Worm (Caenorhabditis elegans) whole organism, early embryonic: ENCODE data around the gene cpg-18.

Source experiments
- B0310.2 ChIP-seq: sonication (generic microtip); optimal IDR thresholded peaks from 2 replicates; lab custom pipeline; 2016; ENCODE audit warnings: mild to moderate bottlenecking, missing genetic modification characterization, missing compliant biosample characterization
- F13C5.2 ChIP-seq: sonication (generic microtip); optimal IDR thresholded peaks from 2 replicates; lab custom pipeline; 2017; ENCODE audit warnings: mild to moderate bottlenecking, missing genetic modification characterization, inconsistent platforms, missing compliant biosample characterization
- aly-1 ChIP-seq: sonication (generic microtip); optimal IDR thresholded peaks from 2 replicates; lab custom pipeline; 2016; ENCODE audit warnings: missing genetic modification characterization, missing compliant biosample characterization
- ama-1 ChIP-seq: fragments of 150-350 bp; optimal IDR thresholded peaks from 2 replicates; lab custom pipeline; 2014
- ceh-13 ChIP-seq: fragments of 200-800 bp; sonication (Bioruptor generic); optimal IDR thresholded peaks from 2 replicates; lab custom pipeline; 2018; ENCODE audit warnings: mild to moderate bottlenecking, missing genetic modification characterization, missing compliant biosample characterization
- ceh-36 ChIP-seq: sonication (generic microtip); optimal IDR thresholded peaks from 2 replicates; lab custom pipeline; 2016; ENCODE audit warnings: missing genetic modification characterization, inconsistent platforms, missing compliant biosample characterization
- ets-7 ChIP-seq: sonication (generic microtip); optimal IDR thresholded peaks from 2 replicates; lab custom pipeline; 2016; ENCODE audit warnings: missing genotype, missing genetic modification characterization, missing compliant biosample characterization
- flt-1 ChIP-seq: fragments of 200-800 bp; sonication (Bioruptor generic); IDR thresholded peaks from 2 replicates; pipeline ENCODE4 v1.3.6; 2022; ENCODE audit warnings: missing genetic modification characterization, missing compliant biosample characterization
- hmbx-1 ChIP-seq: sonication (generic microtip); optimal IDR thresholded peaks from 2 replicates; lab custom pipeline; 2016; ENCODE audit warnings: mild to moderate bottlenecking, missing genetic modification characterization, missing compliant biosample characterization
- hmg-4 ChIP-seq: fragments of 200-800 bp; sonication (Bioruptor generic); optimal IDR thresholded peaks from 2 replicates; lab custom pipeline; 2018; ENCODE audit warnings: mild to moderate bottlenecking, missing genetic modification characterization, missing compliant biosample characterization
- hnd-1 ChIP-seq: sonication (generic microtip); optimal IDR thresholded peaks from 2 replicates; lab custom pipeline; 2016; ENCODE audit warnings: missing genetic modification characterization, missing compliant biosample characterization
- pes-1 ChIP-seq: fragments of 200-800 bp; sonication (Bioruptor generic); IDR thresholded peaks from 2 replicates; pipeline ENCODE4 v1.3.6; 2022; ENCODE audit warnings: missing genetic modification reagents, missing genetic modification characterization, missing compliant biosample characterization
- scrt-1 ChIP-seq: fragments of 200-800 bp; sonication (Bioruptor generic); IDR thresholded peaks from 2 replicates; pipeline ENCODE4 v1.3.6; 2022; ENCODE audit warnings: missing genetic modification characterization, missing compliant biosample characterization
- sea-1 ChIP-seq: fragments of 200-800 bp; sonication (Bioruptor generic); conservative IDR thresholded peaks from 2 replicates; pipeline ENCODE4 v1.3.6; 2022; ENCODE audit warnings: missing genetic modification characterization, missing compliant biosample characterization
- tbx-11 ChIP-seq: fragments of 200-800 bp; sonication (Bioruptor generic); IDR thresholded peaks from 2 replicates; pipeline ENCODE4 v1.3.6; 2022; ENCODE audit warnings: missing genetic modification characterization, missing compliant biosample characterization
- tbx-37 ChIP-seq: fragments of 200-800 bp; sonication (Bioruptor generic); conservative IDR thresholded peaks from 2 replicates; pipeline ENCODE4 v1.3.6; 2022; ENCODE audit warnings: missing genetic modification reagents, missing genetic modification characterization, missing compliant biosample characterization
- tra-4 ChIP-seq: sonication (generic microtip); optimal IDR thresholded peaks from 2 replicates; lab custom pipeline; 2017; ENCODE audit warnings: missing genetic modification characterization, missing compliant biosample characterization

cpg-18 gene

ce11 chrIV:5706603-5707002 lies 28.2 kb upstream of the cpg-18 start:
- TF ChIP-seq F13C5.2 (tag; lab: Kevin White, UChicago) (no peak), tbx-37 (GFP tag; lab: Robert Waterston, UW) (no peak)

ce11 chrIV:5708796-5709195 lies 26.0 kb upstream of the cpg-18 start, which contains the start of gene C55C3.1:
Gene C55C3.1 (plus strand): TSS chrIV:5709096.
- TF ChIP-seq pes-1 (GFP tag; lab: Robert Waterston, UW) (no peak), ets-7 (no peak), flt-1 (GFP tag; lab: Robert Waterston, UW) (no peak), ama-1 (no peak), B0310.2 (tag; lab: Kevin White, UChicago) (no peak), tbx-37 (GFP tag; lab: Robert Waterston, UW) (no peak), hmbx-1 (tag; lab: Kevin White, UChicago) (no peak), tbx-11 (GFP tag; lab: Robert Waterston, UW) (no peak), aly-1 (no peak), F13C5.2 (tag; lab: Kevin White, UChicago) (no peak), hmg-4 (GFP tag; lab: Kevin White, UChicago) (no peak), tra-4 (tag; lab: Kevin White, UChicago) (no peak), ceh-36 (tag; lab: Kevin White, UChicago) (no peak), scrt-1 (no peak), sea-1 (GFP tag; lab: Robert Waterston, UW) (no peak), ceh-13 (GFP tag; lab: Kevin White, UChicago) (no peak), hnd-1 (tag; lab: Kevin White, UChicago) (no peak)

- TF ChIP-seq hmbx-1 (tag; lab: Kevin White, UChicago) (no peak), aly-1 (no peak), ceh-36 (tag; lab: Kevin White, UChicago) (no peak), B0310.2 (tag; lab: Kevin White, UChicago) (no peak), sea-1 (GFP tag; lab: Robert Waterston, UW) (no peak), tbx-11 (GFP tag; lab: Robert Waterston, UW) (no peak), tbx-37 (GFP tag; lab: Robert Waterston, UW) (no peak), ceh-13 (GFP tag; lab: Kevin White, UChicago) (no peak), hmg-4 (GFP tag; lab: Kevin White, UChicago) (no peak), pes-1 (GFP tag; lab: Robert Waterston, UW) (no peak), F13C5.2 (tag; lab: Kevin White, UChicago) (no peak), tra-4 (tag; lab: Kevin White, UChicago) (no peak), flt-1 (GFP tag; lab: Robert Waterston, UW) (no peak), hnd-1 (tag; lab: Kevin White, UChicago) (no peak), scrt-1 (no peak)
Measured at ce11 chrIV:5715341-5716112, 19.3 kb upstream of the cpg-18 start.

ce11 chrIV:5723659-5724058 lies 11.2 kb upstream of the cpg-18 start:
- TF ChIP-seq tra-4 (tag; lab: Kevin White, UChicago): no peak
- no peak for TF ChIP-seq hnd-1 (tag; lab: Kevin White, UChicago)
- TF ChIP-seq pes-1 (GFP tag; lab: Robert Waterston, UW): no peak
- TF ChIP-seq ceh-36 (tag; lab: Kevin White, UChicago): no peak
- no peak for TF ChIP-seq B0310.2 (tag; lab: Kevin White, UChicago)
- TF ChIP-seq aly-1: no peak
- no peak for TF ChIP-seq flt-1 (GFP tag; lab: Robert Waterston, UW)
- no peak for TF ChIP-seq ama-1
- no peak for TF ChIP-seq sea-1 (GFP tag; lab: Robert Waterston, UW)
- TF ChIP-seq ceh-13 (GFP tag; lab: Kevin White, UChicago): no peak
- TF ChIP-seq hmg-4 (GFP tag; lab: Kevin White, UChicago): no peak
- TF ChIP-seq hmbx-1 (tag; lab: Kevin White, UChicago): no peak
- no peak for TF ChIP-seq tbx-11 (GFP tag; lab: Robert Waterston, UW)
- TF ChIP-seq tbx-37 (GFP tag; lab: Robert Waterston, UW): no peak
- no peak for TF ChIP-seq ets-7

- TF ChIP-seq aly-1: no peak
- TF ChIP-seq hnd-1 (tag; lab: Kevin White, UChicago): no peak
- no peak for TF ChIP-seq B0310.2 (tag; lab: Kevin White, UChicago)
- no peak for TF ChIP-seq ceh-13 (GFP tag; lab: Kevin White, UChicago)
- no peak for TF ChIP-seq hmg-4 (GFP tag; lab: Kevin White, UChicago)
- no peak for TF ChIP-seq tbx-37 (GFP tag; lab: Robert Waterston, UW)
- no peak for TF ChIP-seq hmbx-1 (tag; lab: Kevin White, UChicago)
Measured at ce11 chrIV:5725300-5725699, 9.5 kb upstream of the cpg-18 start, which contains the start of gene H35B03.1. Gene H35B03.1 (plus strand): TSS chrIV:5725600.

- no peak for TF ChIP-seq B0310.2 (tag; lab: Kevin White, UChicago)
Measured at ce11 chrIV:5731597-5731996, 3.2 kb upstream of the cpg-18 start, which contains the start of gene H35B03.2. Gene H35B03.2 (minus strand): TSS chrIV:5731674.

ce11 chrIV:5741045-5741444 lies 6.2 kb downstream of the cpg-18 start, which contains the start of gene chil-11:
Gene chil-11 (plus strand): TSS chrIV:5741345.
- TF ChIP-seq sea-1 (GFP tag; lab: Robert Waterston, UW) (no peak), tbx-37 (GFP tag; lab: Robert Waterston, UW) (no peak), scrt-1 (no peak), aly-1 (no peak), flt-1 (GFP tag; lab: Robert Waterston, UW) (no peak), ets-7 (no peak), ceh-13 (GFP tag; lab: Kevin White, UChicago) (no peak), F13C5.2 (tag; lab: Kevin White, UChicago) (no peak), hmg-4 (GFP tag; lab: Kevin White, UChicago) (no peak), tbx-11 (GFP tag; lab: Robert Waterston, UW) (no peak), ama-1 (no peak), pes-1 (GFP tag; lab: Robert Waterston, UW) (no peak)
